Fruit fly (Drosophila melanogaster) whole organism, wandering third instar larva: ENCODE data around the gene Polr3G.

Experiments
- Abd-B ChIP-seq: fragments of >200 bp; optimal IDR thresholded peaks from 2 replicates; lab custom pipeline; 2017; ENCODE audit warnings: missing biosample characterization, missing genetic modification characterization
- CG32264 ChIP-seq: fragments of 200-800 bp; sonication (Bioruptor generic); optimal IDR thresholded peaks from 2 replicates; lab custom pipeline; 2016; ENCODE audit warnings: missing biosample characterization, missing genetic modification characterization
- CG9705 ChIP-seq: fragments of 200-800 bp; sonication (Bioruptor generic); optimal IDR thresholded peaks from 2 replicates; lab custom pipeline; 2018; ENCODE audit warnings: missing biosample characterization, mild to moderate bottlenecking, missing genetic modification characterization
- CrebA ChIP-seq: fragments of 200-800 bp; sonication (Bioruptor generic); optimal IDR thresholded peaks from 2 replicates; lab custom pipeline; 2016; ENCODE audit warnings: missing biosample characterization, mild to moderate bottlenecking, missing genetic modification characterization, borderline replicate concordance
- Dfd ChIP-seq: fragments of >200 bp; optimal IDR thresholded peaks from 2 replicates; lab custom pipeline; 2017; ENCODE audit warnings: missing biosample characterization, missing genetic modification characterization
- Dif ChIP-seq: fragments of 200-275, 200-300 bp; sonication (Bioruptor generic); optimal IDR thresholded peaks from 2 replicates; lab custom pipeline; 2018; ENCODE audit warnings: missing biosample characterization, missing genetic modification characterization; ENCODE audit not compliant: partially characterized antibody
- GATAd ChIP-seq: sonication (Bioruptor generic); optimal IDR thresholded peaks from 2 replicates; lab custom pipeline; 2016; ENCODE audit warnings: missing biosample characterization, missing genetic modification characterization
- HLH106 ChIP-seq: fragments of 200-800 bp; optimal IDR thresholded peaks from 3 replicates; lab custom pipeline; 2019; ENCODE audit warnings: missing biosample characterization, mild to moderate bottlenecking, missing genetic modification characterization, moderate library complexity
- Hnf4 ChIP-seq: fragments of 200-800 bp; sonication (Bioruptor generic); optimal IDR thresholded peaks from 2 replicates; lab custom pipeline; 2016; ENCODE audit warnings: missing biosample characterization, mild to moderate bottlenecking, missing genetic modification characterization
- Hr78 ChIP-seq: fragments of >200 bp; optimal IDR thresholded peaks from 2 replicates; lab custom pipeline; 2017; ENCODE audit warnings: missing biosample characterization, missing genetic modification characterization
- Hr83 ChIP-seq: fragments of 200-300 bp; sonication (Bioruptor generic); optimal IDR thresholded peaks from 2 replicates; lab custom pipeline; 2016; ENCODE audit warnings: missing biosample characterization, mild to moderate bottlenecking, missing genetic modification characterization, moderate library complexity; ENCODE audit not compliant: poor library complexity, severe bottlenecking
- Jra ChIP-seq: sonication (Bioruptor generic); optimal IDR thresholded peaks from 2 replicates; lab custom pipeline; 2016; ENCODE audit warnings: missing biosample characterization, missing genetic modification characterization
- Mio ChIP-seq: sonication (Bioruptor generic); optimal IDR thresholded peaks from 2 replicates; lab custom pipeline; 2016; ENCODE audit warnings: missing biosample characterization, missing genetic modification characterization
- Myc ChIP-seq: fragments of >200 bp; optimal IDR thresholded peaks from 2 replicates; lab custom pipeline; 2017
- N ChIP-seq: fragments of >200 bp; optimal IDR thresholded peaks from 2 replicates; lab custom pipeline; 2018; ENCODE audit warnings: missing biosample characterization, missing external identifiers, missing genetic modification characterization
- OdsH ChIP-seq: fragments of 200-800 bp; sonication (Bioruptor generic); optimal IDR thresholded peaks from 2 replicates; lab custom pipeline; 2016; ENCODE audit warnings: missing biosample characterization, mild to moderate bottlenecking, missing genetic modification characterization
- Rel ChIP-seq, 2 experiments: fragments of 200-800 bp; sonication (Bioruptor generic) in 1 of 2; optimal IDR thresholded peaks; 2 replicates in 1 of 2; 3 replicates in 1 of 2; lab custom pipeline; 2016 to 2019; ENCODE audit warnings: mild to moderate bottlenecking in 2 of 2, missing biosample characterization in 2 of 2, missing genetic modification characterization in 2 of 2, moderate library complexity in 1 of 2
- Sp1 ChIP-seq: fragments of 200-800 bp; sonication (Bioruptor generic); optimal IDR thresholded peaks from 3 replicates; lab custom pipeline; 2019; ENCODE audit warnings: missing biosample characterization, mild to moderate bottlenecking, missing genetic modification characterization, moderate library complexity
- Vsx2 ChIP-seq: fragments of 200-300, 225-300 bp; sonication (Bioruptor generic); optimal IDR thresholded peaks from 2 replicates; lab custom pipeline; 2018; ENCODE audit warnings: missing biosample characterization, missing genetic modification characterization; ENCODE audit not compliant: partially characterized antibody
- br ChIP-seq: fragments of 200-800 bp; sonication (Bioruptor generic); optimal IDR thresholded peaks from 2 replicates; lab custom pipeline; 2016; ENCODE audit warnings: missing biosample characterization, missing genetic modification characterization
- brk ChIP-seq: fragments of 200-800 bp; sonication (Bioruptor generic); optimal IDR thresholded peaks from 2 replicates; lab custom pipeline; 2016; ENCODE audit warnings: missing biosample characterization, mild to moderate bottlenecking, missing genetic modification characterization
- dl ChIP-seq, 2 experiments: fragments of 175-275, 200-275 bp in 1 of 2; fragments of 200-275 bp in 1 of 2; sonication (Bioruptor generic); optimal IDR thresholded peaks; lab custom pipeline; 2018; ENCODE audit warnings: mild to moderate bottlenecking in 2 of 2, missing biosample characterization in 2 of 2, missing genetic modification characterization in 2 of 2, moderate library complexity in 2 of 2; ENCODE audit not compliant: partially characterized antibody in 2 of 2, insufficient read depth in 1 of 2
- dmrt93B ChIP-seq: fragments of 200-800 bp; sonication (Bioruptor generic); optimal IDR thresholded peaks from 2 replicates; lab custom pipeline; 2018; ENCODE audit warnings: missing biosample characterization, mild to moderate bottlenecking, missing genetic modification characterization
- dsf ChIP-seq: sonication (Bioruptor generic); optimal IDR thresholded peaks from 2 replicates; lab custom pipeline; 2016; ENCODE audit warnings: missing biosample characterization, missing genetic modification characterization, borderline replicate concordance
- ey ChIP-seq: fragments of 200-800 bp; sonication (Bioruptor generic); optimal IDR thresholded peaks from 2 replicates; lab custom pipeline; 2016; ENCODE audit warnings: missing biosample characterization, missing genetic modification characterization
- foxo ChIP-seq, 2 experiments: fragments of 200-800 bp; sonication (Bioruptor generic); optimal IDR thresholded peaks; 2 replicates in 1 of 2; 3 replicates in 1 of 2; lab custom pipeline; 2016 to 2017; ENCODE audit warnings: missing biosample characterization in 2 of 2, missing genetic modification characterization in 2 of 2
- fru ChIP-seq: fragments of 200-800 bp; sonication (Bioruptor generic); optimal IDR thresholded peaks from 3 replicates; lab custom pipeline; 2016; ENCODE audit warnings: missing biosample characterization, mild to moderate bottlenecking, missing genetic modification characterization
- h ChIP-seq: fragments of 200-800 bp; sonication (Bioruptor generic); optimal IDR thresholded peaks from 3 replicates; lab custom pipeline; 2016; ENCODE audit warnings: missing biosample characterization, mild to moderate bottlenecking, missing genetic modification characterization
- jim ChIP-seq: fragments of 175-275, 200-325 bp; sonication (Bioruptor generic); optimal IDR thresholded peaks from 2 replicates; lab custom pipeline; 2016; ENCODE audit warnings: missing biosample characterization, mild to moderate bottlenecking, missing genetic modification characterization
- lola ChIP-seq: fragments of >200 bp; optimal IDR thresholded peaks from 2 replicates; lab custom pipeline; 2017; ENCODE audit warnings: missing biosample characterization, missing genetic modification characterization
- pan ChIP-seq: fragments of >200 bp; optimal IDR thresholded peaks from 2 replicates; lab custom pipeline; 2017
- psq ChIP-seq: fragments of 200-800 bp; sonication (Bioruptor generic); optimal IDR thresholded peaks from 3 replicates; lab custom pipeline; 2017; ENCODE audit warnings: missing biosample characterization, mild to moderate bottlenecking, missing genetic modification characterization, moderate library complexity
- rgr ChIP-seq: fragments of 200-800 bp; sonication (Bioruptor generic); optimal IDR thresholded peaks from 3 replicates; lab custom pipeline; 2016; ENCODE audit warnings: missing biosample characterization, mild to moderate bottlenecking, missing genetic modification characterization
- sage ChIP-seq: fragments of 200-800 bp; sonication (Bioruptor generic); optimal IDR thresholded peaks from 2 replicates; lab custom pipeline; 2016; ENCODE audit warnings: missing biosample characterization, mild to moderate bottlenecking, missing genetic modification characterization
- sv ChIP-seq: fragments of 200-800 bp; sonication (Bioruptor generic); optimal IDR thresholded peaks from 3 replicates; lab custom pipeline; 2016; ENCODE audit warnings: missing biosample characterization, missing genetic modification characterization
- tai ChIP-seq: sonication (Bioruptor generic); optimal IDR thresholded peaks from 2 replicates; lab custom pipeline; 2016; ENCODE audit warnings: missing biosample characterization, missing genetic modification characterization
- usp ChIP-seq: fragments of >200 bp; optimal IDR thresholded peaks from 2 replicates; lab custom pipeline; 2017; ENCODE audit warnings: missing biosample characterization, missing genetic modification characterization
- woc ChIP-seq: sonication (Bioruptor generic); optimal IDR thresholded peaks from 2 replicates; lab custom pipeline; 2016; ENCODE audit warnings: missing biosample characterization, mild to moderate bottlenecking, missing genetic modification characterization

Polr3G gene

dm6 chr3L:17419103-17419741, 7.7 kb downstream of the Polr3G start:
- TF ChIP-seq Rel (GFP tag; optimal IDR thresholded peaks at IDR 0.05; lab: Kevin White, UChicago) = no peak
- peak; percentile 2 for TF ChIP-seq Rel (tag; optimal IDR thresholded peaks at IDR 0.05; lab: Kevin White, UChicago)
- peak; percentile 48 for TF ChIP-seq psq (GFP tag; lab: Kevin White, UChicago)
- TF ChIP-seq CrebA (GFP tag; lab: Kevin White, UChicago) = no peak

- TF ChIP-seq Vsx2 (GFP tag; lab: Kevin White, UChicago) (no peak), brk (GFP tag; lab: Kevin White, UChicago) (no peak), sv (GFP tag; lab: Kevin White, UChicago) (peak; percentile 49), CrebA (GFP tag; lab: Kevin White, UChicago) (no peak), HLH106 (tag; lab: Kevin White, UChicago) (no peak), woc (GFP tag; lab: Kevin White, UChicago) (no peak), Mio (GFP tag; lab: Kevin White, UChicago) (no peak), Myc (lab: Kevin White, UChicago) (no peak), Jra (no peak), br (GFP tag; lab: Kevin White, UChicago) (peak; percentile 39), ey (GFP tag; lab: Kevin White, UChicago) (peak; percentile 18), Rel (GFP tag; optimal IDR thresholded peaks at IDR 0.05; lab: Kevin White, UChicago) (no peak), Rel (tag; optimal IDR thresholded peaks at IDR 0.05; lab: Kevin White, UChicago) (no peak), h (GFP tag; lab: Kevin White, UChicago) (peak; percentile 24), GATAd (GFP tag; lab: Kevin White, UChicago) (no peak), rgr (GFP tag; lab: Kevin White, UChicago) (peak; percentile 31), Dif (GFP tag; lab: Kevin White, UChicago) (no peak), pan (no peak), fru (GFP tag; lab: Kevin White, UChicago) (peak; percentile 57), psq (GFP tag; lab: Kevin White, UChicago) (peak; percentile 40), CG32264 (GFP tag; lab: Kevin White, UChicago) (no peak), Hr78 (GFP tag; lab: Kevin White, UChicago) (no peak), OdsH (GFP tag; lab: Kevin White, UChicago) (peak; percentile 23), dmrt93B (no peak), N (GFP tag; lab: Kevin White, UChicago) (no peak), foxo (GFP tag; optimal IDR thresholded peaks at IDR 0.05; lab: Kevin White, UChicago) (peak in 1 of 2 experiments; percentile 40), Hr83 (GFP tag; lab: Kevin White, UChicago) (no peak), dsf (no peak), usp (GFP tag; lab: Kevin White, UChicago) (no peak), Sp1 (GFP tag; lab: Kevin White, UChicago) (no peak), Abd-B (GFP tag; lab: Kevin White, UChicago) (no peak), jim (GFP tag; lab: Kevin White, UChicago) (no peak), tai (GFP tag; lab: Kevin White, UChicago) (no peak), sage (no peak), dl (GFP tag; optimal IDR thresholded peaks at IDR 0.05; lab: Kevin White, UChicago; ENCODE audit: insufficient read depth in 1 of 2, partially characterized antibody in 2 of 2) (no peak), Dfd (no peak), Hnf4 (GFP tag; lab: Kevin White, UChicago) (no peak), CG9705 (GFP tag; lab: Kevin White, UChicago) (no peak), lola (no peak)
Observed at dm6 chr3L:17415967-17416749, 10.8 kb downstream of the Polr3G start.
